Fruit fly (Drosophila melanogaster): ENCODE data around the gene Ypel.

Gene Ypel

dm6 chrX:10182867-10183266 lies 29.3 kb downstream of the Ypel start:
- no peak for TF ChIP-seq Sin3A (optimal IDR thresholded peaks at IDR 0.05)
- no peak for TF ChIP-seq Myc (optimal IDR thresholded peaks at IDR 0.05)
- no peak for TF ChIP-seq h (optimal IDR thresholded peaks at IDR 0.05)
- TF ChIP-seq insv (optimal IDR thresholded peaks at IDR 0.05), result no peak
- no peak for TF ChIP-seq ttk (optimal IDR thresholded peaks at IDR 0.05)
- TF ChIP-seq psq (optimal IDR thresholded peaks at IDR 0.05), result no peak

- TF ChIP-seq insv (optimal IDR thresholded peaks at IDR 0.05) (no peak), Sin3A (optimal IDR thresholded peaks at IDR 0.05) (no peak), h (optimal IDR thresholded peaks at IDR 0.05) (no peak), ttk (optimal IDR thresholded peaks at IDR 0.05) (no peak), Myc (optimal IDR thresholded peaks at IDR 0.05) (no peak)
Measured at dm6 chrX:10158175-10158574, 54.0 kb downstream of the Ypel start, which contains the start of gene CG43902. CG43902 (plus strand) TSS chrX:10158434.
